Worm (Caenorhabditis elegans): ENCODE measurements around the gene sec-20.

sec-20 gene

ce11 chrIII:180963-181362 is 10.9 kb upstream of the sec-20 start, which contains the start of gene F40G9.5:
F40G9.5 (plus strand) TSS chrIII:181263.
- TF ChIP-seq pqm-1 (tag; optimal IDR thresholded peaks at IDR 0.05) (no peak), mdl-1 (tag; optimal IDR thresholded peaks at IDR 0.05) (no peak), elt-2 (tag; optimal IDR thresholded peaks at IDR 0.05) (no peak), xbp-1 (tag; optimal IDR thresholded peaks at IDR 0.05) (no peak), lsy-2 (tag; optimal IDR thresholded peaks at IDR 0.05) (no peak), nhr-19 (GFP tag; conservative IDR thresholded peaks at IDR 0.05) (no peak), lin-39 (tag; optimal IDR thresholded peaks at IDR 0.05) (no peak), aha-1 (tag; optimal IDR thresholded peaks at IDR 0.05) (no peak), fkh-10 (GFP tag; optimal IDR thresholded peaks at IDR 0.05) (no peak), unc-62 (GFP tag; optimal IDR thresholded peaks at IDR 0.05) (no peak), nhr-11 (tag; optimal IDR thresholded peaks at IDR 0.05) (no peak), snpc-4 (tag; optimal IDR thresholded peaks at IDR 0.05) (no peak), unc-98 (GFP tag; IDR thresholded peaks at IDR 0.05) (no peak), C16A3.4 (tag; optimal IDR thresholded peaks at IDR 0.05) (no peak), sptf-1 (tag; optimal IDR thresholded peaks at IDR 0.05) (no peak), jun-1 (tag; optimal IDR thresholded peaks at IDR 0.05) (no peak), ets-5 (GFP tag; IDR thresholded peaks at IDR 0.05) (no peak)

ce11 chrIII:182080-182479 is 9.8 kb upstream of the sec-20 start, which contains the start of gene F40G9.15:
F40G9.15 (plus strand) TSS chrIII:182380.
- TF ChIP-seq nhr-77 (tag; optimal IDR thresholded peaks at IDR 0.05) (no peak), ceh-88 (GFP tag; IDR thresholded peaks at IDR 0.05) (no peak), unc-30 (tag; optimal IDR thresholded peaks at IDR 0.05) (no peak), ceh-8 (GFP tag; optimal IDR thresholded peaks at IDR 0.05) (no peak), unc-130 (tag; optimal IDR thresholded peaks at IDR 0.05) (no peak), C34B4.2 (tag; optimal IDR thresholded peaks at IDR 0.05) (no peak), efl-3 (GFP tag; optimal IDR thresholded peaks at IDR 0.05) (no peak), tbx-2 (tag; optimal IDR thresholded peaks at IDR 0.05) (no peak)

DNA sequence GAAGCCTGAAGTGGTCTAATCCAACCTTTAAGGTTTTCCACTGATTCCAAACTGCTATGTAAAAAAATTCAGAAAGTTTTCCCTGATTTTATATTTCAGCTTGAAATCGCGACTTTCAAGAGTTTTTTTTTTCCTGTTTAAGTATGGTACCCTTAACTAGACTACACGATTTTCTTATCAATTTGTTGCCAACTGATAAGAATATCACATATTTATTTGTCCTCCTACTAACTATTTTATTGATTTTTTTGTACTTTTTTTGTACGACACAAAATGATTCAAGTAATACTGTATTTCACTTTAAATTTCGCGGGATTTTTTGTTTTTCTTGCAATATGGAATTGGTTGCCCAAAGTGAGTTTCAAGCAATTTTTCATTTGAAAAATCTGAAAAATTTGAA is 8.8 kb upstream of the sec-20 start:
- TF ChIP-seq elt-2 (tag; optimal IDR thresholded peaks at IDR 0.05) (peak; percentile 39), hpl-2 (GFP tag; optimal IDR thresholded peaks at IDR 0.05) (no peak), lin-13 (GFP tag; optimal IDR thresholded peaks at IDR 0.05) (no peak), sup-37 (GFP tag; optimal IDR thresholded peaks at IDR 0.05) (no peak), ceh-82 (tag; optimal IDR thresholded peaks at IDR 0.05) (no peak), nhr-20 (tag; optimal IDR thresholded peaks at IDR 0.05) (no peak)

- TF ChIP-seq lin-13 (GFP tag; optimal IDR thresholded peaks at IDR 0.05) (no peak), sup-37 (GFP tag; optimal IDR thresholded peaks at IDR 0.05) (no peak), efl-1 (optimal IDR thresholded peaks at IDR 0.05) (no peak), efl-1 (GFP tag; optimal IDR thresholded peaks at IDR 0.05 in 1 of 2) (peak in 1 of 2 experiments; percentile 64), F16B12.6 (tag; optimal IDR thresholded peaks at IDR 0.05) (no peak), ama-1 (optimal IDR thresholded peaks at IDR 0.05) (no peak), skn-1 (tag; optimal IDR thresholded peaks at IDR 0.05) (no peak), vab-15 (tag; optimal IDR thresholded peaks at IDR 0.05) (no peak), nhr-20 (tag; optimal IDR thresholded peaks at IDR 0.05) (no peak)
Measured at ce11 chrIII:184335-184734, 7.6 kb upstream of the sec-20 start.

- TF ChIP-seq vab-15 (tag; optimal IDR thresholded peaks at IDR 0.05) = no peak
- TF ChIP-seq efl-1 (optimal IDR thresholded peaks at IDR 0.05) = no peak
- TF ChIP-seq efl-1 (GFP tag; optimal IDR thresholded peaks at IDR 0.05 in 1 of 2) = peak in 1 of 2 experiments; percentile 22
Measured at ce11 chrIII:187829-188228, 4.1 kb upstream of the sec-20 start, which contains the start of gene mxl-2. mxl-2 (minus strand) TSS chrIII:188131.
